Worm (Caenorhabditis elegans): ENCODE measurements around the gene W09D6.5.

Gene W09D6.5

DNA sequence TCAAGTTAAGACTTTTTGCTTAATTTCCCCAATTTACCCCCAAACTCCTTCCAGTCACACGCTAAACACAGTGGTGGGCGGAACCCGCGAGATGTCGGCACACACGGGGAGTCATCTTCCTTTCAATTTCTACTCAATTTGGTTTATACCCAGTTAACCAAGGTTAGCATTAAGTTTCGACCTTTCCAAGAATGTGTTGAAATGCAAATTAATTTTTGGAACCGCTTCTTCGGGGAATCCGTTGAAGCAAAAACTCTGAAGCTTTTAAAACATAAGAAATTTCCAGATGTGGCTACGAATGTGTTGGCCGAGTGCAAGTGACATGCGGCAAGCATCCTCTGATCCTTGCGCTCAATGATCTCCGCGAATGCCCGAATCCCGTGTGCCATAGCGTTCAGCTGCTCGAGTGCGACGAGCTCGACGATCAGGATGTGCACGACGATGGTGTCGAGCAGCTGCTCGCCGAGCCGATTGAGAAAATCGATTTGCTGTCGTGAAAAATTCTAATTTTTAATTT is 2.6 kb downstream of the W09D6.5 start (continued):
- TF ChIP-seq sea-2 (GFP tag; IDR thresholded peaks at IDR 0.05) (no peak), B0019.2 (GFP tag; conservative IDR thresholded peaks at IDR 0.05) (no peak), cebp-1 (GFP tag; IDR thresholded peaks at IDR 0.05) (no peak), cebp-1 (tag; optimal IDR thresholded peaks at IDR 0.05) (peak; percentile 47), nhr-27 (tag; optimal IDR thresholded peaks at IDR 0.05) (peak; percentile 64), Y56A3A.18 (GFP tag; IDR thresholded peaks at IDR 0.05) (no peak), somi-1 (GFP tag; optimal IDR thresholded peaks at IDR 0.05) (no peak), ztf-6 (GFP tag; IDR thresholded peaks at IDR 0.05) (no peak), F55B11.4 (tag; optimal IDR thresholded peaks at IDR 0.05; ENCODE audit: borderline replicate concordance, insufficient read depth) (no peak), zfh-2 (GFP tag; conservative IDR thresholded peaks at IDR 0.05) (peak; percentile 81), him-1 (tag; optimal IDR thresholded peaks at IDR 0.05) (peak; percentile 85), Y79H2A.3 (GFP tag; conservative IDR thresholded peaks at IDR 0.05) (no peak)

DNA sequence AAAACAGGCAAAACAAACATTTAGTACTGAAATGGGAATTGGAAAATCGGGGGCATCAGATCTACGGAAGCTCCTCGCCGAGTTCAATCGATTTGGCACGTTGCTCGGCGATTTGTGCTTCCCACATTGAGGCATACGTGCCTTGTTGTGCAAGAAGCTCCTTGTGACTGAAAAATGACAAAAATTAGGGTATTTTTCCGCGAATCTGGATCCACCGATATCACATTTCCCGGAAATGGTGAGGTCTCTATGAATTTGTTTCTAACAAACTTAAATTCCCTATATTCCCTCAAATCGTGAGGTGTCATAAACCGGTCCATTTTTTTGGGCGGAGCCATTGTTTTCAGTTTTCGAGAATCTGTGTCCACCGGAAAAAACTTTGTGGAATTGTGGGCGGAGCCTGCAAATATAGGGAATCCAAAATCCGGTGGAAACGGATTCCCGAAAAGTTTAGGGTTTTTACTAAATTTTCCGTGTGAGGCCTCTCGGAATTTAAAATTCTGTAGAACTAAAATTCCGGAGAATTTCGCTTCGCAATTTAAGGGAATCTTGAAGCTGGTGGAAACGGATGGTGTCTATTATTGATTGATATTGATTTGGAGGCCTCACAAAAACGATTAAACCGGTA is 3.5 kb downstream of the W09D6.5 start:
- peak; percentile 26 for TF ChIP-seq ccch-3 (GFP tag; optimal IDR thresholded peaks at IDR 0.05)
- peak; percentile 91 for TF ChIP-seq ceh-100 (GFP tag; IDR thresholded peaks at IDR 0.05)
- TF ChIP-seq zim-3 (tag; optimal IDR thresholded peaks at IDR 0.05) = peak; percentile 83
- 0 out of 2 replicates have a peak, but pooled peaks have one; percentile 13 for TF ChIP-seq madf-6 (GFP tag; IDR thresholded peaks at IDR 0.05)
- TF ChIP-seq attf-3 (GFP tag; conservative IDR thresholded peaks at IDR 0.05) = peak; percentile 47
- peak; percentile 34 for TF ChIP-seq K12H6.12 (tag; optimal IDR thresholded peaks at IDR 0.05)
- peak; percentile 24 for TF ChIP-seq F22D6.2 (tag; optimal IDR thresholded peaks at IDR 0.05)
- peak; percentile 64; the same call in 1 of the 2 replicates for TF ChIP-seq ztf-28 (GFP tag; IDR thresholded peaks at IDR 0.05)
- 0 out of 2 replicates have a peak, but pooled peaks have one; percentile 12 for TF ChIP-seq cebp-1 (GFP tag; IDR thresholded peaks at IDR 0.05)
- no peak for TF ChIP-seq cebp-1 (tag; optimal IDR thresholded peaks at IDR 0.05)
- peak; percentile 89 for TF ChIP-seq unc-130 (GFP tag; optimal IDR thresholded peaks at IDR 0.05)
- no peak for TF ChIP-seq snpc-4 (GFP tag; optimal IDR thresholded peaks at IDR 0.05)
- TF ChIP-seq snpc-4 (tag; optimal IDR thresholded peaks at IDR 0.05) = peak in 1 of 4 experiments; percentile 12
- no peak for TF ChIP-seq ZK185.1 (tag; optimal IDR thresholded peaks at IDR 0.05; ENCODE audit: poor library complexity, severe bottlenecking)
- 0 out of 2 replicates have a peak, but pooled peaks have one; percentile 68 for TF ChIP-seq ztf-25 (GFP tag; IDR thresholded peaks at IDR 0.05)
- 0 out of 2 replicates have a peak, but pooled peaks have one; percentile 20 for TF ChIP-seq B0019.2 (GFP tag; conservative IDR thresholded peaks at IDR 0.05)
- TF ChIP-seq F57C9.4 (tag; optimal IDR thresholded peaks at IDR 0.05) = no peak
- TF ChIP-seq efl-1 (GFP tag; optimal IDR thresholded peaks at IDR 0.05) = no peak
- TF ChIP-seq mxl-1 (tag; optimal IDR thresholded peaks at IDR 0.05) = no peak
- TF ChIP-seq akir-1 (GFP tag; optimal IDR thresholded peaks at IDR 0.05) = peak; percentile 87
- no peak for TF ChIP-seq chd-7 (tag; optimal IDR thresholded peaks at IDR 0.05)
- TF ChIP-seq bed-2 (GFP tag; IDR thresholded peaks at IDR 0.05) = peak; percentile 84
- peak; percentile 72 for TF ChIP-seq dox-1 (GFP tag; IDR thresholded peaks at IDR 0.05)
- TF ChIP-seq ceh-27 (GFP tag; optimal IDR thresholded peaks at IDR 0.05) = peak; percentile 41
- TF ChIP-seq K11D2.4 (GFP tag; IDR thresholded peaks at IDR 0.05) = peak; percentile 54
- no peak for TF ChIP-seq C17E4.6 (GFP tag; IDR thresholded peaks at IDR 0.05)
- TF ChIP-seq D2030.7 (GFP tag; IDR thresholded peaks at IDR 0.05) = peak; percentile 42; the same call in 1 of the 2 replicates
- TF ChIP-seq madf-10 (tag; optimal IDR thresholded peaks at IDR 0.05) = peak; percentile 23
- TF ChIP-seq madf-3 (GFP tag; IDR thresholded peaks at IDR 0.05) = peak; percentile 15; the same call in 1 of the 2 replicates
- peak; percentile 9 for TF ChIP-seq attf-5 (GFP tag; optimal IDR thresholded peaks at IDR 0.05)
- TF ChIP-seq aptf-2 (GFP tag; conservative IDR thresholded peaks at IDR 0.05) = peak; percentile 65; the same call in 1 of the 2 replicates
